Worm (Caenorhabditis elegans): Measurements from ENCODE around the gene F38A1.6.

F38A1.6 gene

DNA sequence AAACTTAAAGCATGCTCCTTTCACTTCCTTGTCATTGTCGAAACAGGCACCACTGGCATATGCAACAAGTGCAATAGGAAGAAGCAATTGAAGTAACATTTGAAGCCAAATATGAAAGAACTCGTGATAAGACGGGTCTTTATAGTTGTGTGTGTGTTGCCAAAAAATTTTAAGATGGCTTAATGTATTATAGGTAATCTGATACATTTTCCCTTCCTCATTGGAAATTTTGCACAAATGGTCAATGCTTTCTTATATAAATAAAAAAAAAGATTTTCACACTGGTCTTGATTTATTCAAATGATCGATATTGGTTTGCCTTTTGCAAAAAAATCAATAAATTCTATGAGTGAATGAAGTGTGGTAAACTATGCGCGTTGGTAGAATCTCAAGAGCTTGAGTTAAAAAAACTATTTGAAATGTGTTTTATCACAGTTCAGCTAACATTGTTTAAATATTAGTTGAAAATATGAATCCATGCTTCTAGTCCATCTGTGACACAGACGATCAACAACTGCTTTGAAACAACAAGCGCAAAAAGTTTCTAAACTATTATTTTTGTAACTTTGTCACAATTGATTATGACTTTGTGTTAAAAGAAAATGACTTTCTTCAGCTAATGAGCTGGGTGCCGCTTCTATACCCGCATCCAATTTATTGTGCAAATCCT lies at the start of gene F38A1.6, which contains the start of gene clec-166:
Gene F38A1.6, plus strand, starts transcription at position 620 of the 670 bp plus-strand sequence.
Gene clec-166, minus strand, starts transcription at position 101 of the 670 bp plus-strand sequence.
- no peak for TF ChIP-seq unc-62 (GFP tag; optimal IDR thresholded peaks at IDR 0.05)

DNA sequence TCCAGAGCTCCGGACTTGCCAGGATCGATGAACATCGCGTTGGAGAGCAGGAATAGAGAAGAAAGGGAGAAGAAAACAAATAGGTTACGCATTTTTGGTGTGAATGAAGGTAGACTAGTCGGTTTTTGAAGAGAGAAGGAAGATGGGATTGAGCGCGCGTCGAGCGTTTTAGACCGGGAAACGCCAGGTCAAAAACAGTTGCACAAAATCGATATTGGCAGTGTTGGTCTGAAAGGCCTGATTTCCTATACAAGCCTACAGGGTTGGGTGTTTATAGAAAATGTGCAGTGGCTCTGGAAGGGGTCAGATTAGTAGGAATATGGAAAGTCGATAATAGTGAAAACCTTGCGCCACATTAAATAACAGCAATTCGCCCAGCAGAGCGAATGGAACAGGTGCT lies 46.8 kb upstream of the F38A1.6 start, which contains the start of gene dsl-2:
Gene dsl-2, minus strand, starts transcription at position 101 of the 400 bp plus-strand sequence.
- no peak for TF ChIP-seq unc-62 (GFP tag; optimal IDR thresholded peaks at IDR 0.05)

DNA sequence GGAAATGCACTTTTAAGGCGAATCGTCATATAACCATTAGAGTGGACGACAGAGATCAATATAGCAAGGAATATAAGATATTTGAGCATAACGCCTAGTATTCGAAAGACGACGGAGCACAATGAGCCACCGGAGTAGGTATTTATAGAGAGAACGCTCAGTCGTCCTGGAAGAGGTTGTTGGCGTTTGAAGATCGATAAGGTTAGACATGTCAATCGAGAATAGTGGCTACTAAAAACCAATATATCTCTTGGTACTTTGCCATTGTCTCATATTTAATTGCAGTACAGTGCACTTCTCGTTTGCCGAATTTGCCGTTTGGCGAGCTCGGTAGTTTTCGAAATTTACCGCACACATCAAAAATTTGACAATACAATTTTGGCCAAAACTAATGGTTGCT lies 43.7 kb upstream of the F38A1.6 start, which contains the start of gene dsl-1:
Gene dsl-1, minus strand, starts transcription at position 101 of the 400 bp plus-strand sequence.
- TF ChIP-seq unc-62 (GFP tag; optimal IDR thresholded peaks at IDR 0.05): no peak

ce11 chrIV:1209320-1209719 lies 42.3 kb upstream of the F38A1.6 start:
- TF ChIP-seq unc-62 (GFP tag; optimal IDR thresholded peaks at IDR 0.05): no peak

- TF ChIP-seq unc-62 (GFP tag; optimal IDR thresholded peaks at IDR 0.05): no peak
Measured at ce11 chrIV:1209813-1210212, 41.8 kb upstream of the F38A1.6 start.

DNA sequence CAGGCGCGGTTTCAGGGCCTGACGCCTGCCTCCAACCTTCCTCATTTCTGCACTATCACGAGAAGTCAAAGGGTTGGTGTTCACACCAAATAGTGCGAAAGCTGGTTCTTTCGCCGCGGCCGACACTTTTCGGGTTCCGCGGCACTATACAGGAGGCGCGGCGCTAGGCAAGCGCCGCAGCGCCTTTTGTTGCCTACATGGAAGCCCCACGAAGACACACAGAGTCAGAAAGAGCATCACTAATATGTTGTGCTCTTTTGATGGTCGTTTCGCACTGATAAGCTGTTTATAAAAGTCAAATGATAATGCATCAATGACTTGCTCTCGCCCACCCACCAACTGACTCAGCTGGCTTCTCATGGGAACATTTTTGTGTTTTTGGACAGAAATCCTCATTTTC lies 39.8 kb upstream of the F38A1.6 start:
- no peak for TF ChIP-seq unc-62 (GFP tag; optimal IDR thresholded peaks at IDR 0.05)

ce11 chrIV:1212357-1212756 lies 39.3 kb upstream of the F38A1.6 start:
- TF ChIP-seq unc-62 (GFP tag; optimal IDR thresholded peaks at IDR 0.05): no peak

DNA sequence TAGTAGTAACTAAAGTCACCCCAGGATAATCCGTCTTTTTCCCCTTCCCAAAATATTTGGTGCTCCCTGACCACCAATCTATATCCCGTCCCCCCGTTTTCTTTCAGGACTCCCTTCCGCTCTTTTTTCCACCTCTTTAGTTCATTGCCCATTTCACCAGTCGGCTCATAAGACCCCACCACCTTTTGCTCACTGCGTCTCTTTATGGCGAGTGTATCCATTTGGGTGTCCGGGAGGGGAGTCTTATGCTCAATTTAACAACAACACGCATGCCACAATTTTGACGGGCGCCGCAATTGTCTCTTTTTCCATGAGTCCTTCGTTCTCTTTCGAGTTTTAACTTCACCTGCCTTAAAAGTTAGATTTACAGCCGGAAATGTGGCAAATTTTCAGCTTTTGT lies 38.5 kb upstream of the F38A1.6 start:
- no peak for TF ChIP-seq unc-62 (GFP tag; optimal IDR thresholded peaks at IDR 0.05)

ce11 chrIV:1215536-1215935 lies 36.1 kb upstream of the F38A1.6 start:
- no peak for TF ChIP-seq unc-62 (GFP tag; optimal IDR thresholded peaks at IDR 0.05)

ce11 chrIV:1216290-1216689 lies 35.4 kb upstream of the F38A1.6 start, which contains the start of gene W09G12.9:
Gene W09G12.9 (plus strand): TSS chrIV:1216590.
- no peak for TF ChIP-seq unc-62 (GFP tag; optimal IDR thresholded peaks at IDR 0.05)

DNA sequence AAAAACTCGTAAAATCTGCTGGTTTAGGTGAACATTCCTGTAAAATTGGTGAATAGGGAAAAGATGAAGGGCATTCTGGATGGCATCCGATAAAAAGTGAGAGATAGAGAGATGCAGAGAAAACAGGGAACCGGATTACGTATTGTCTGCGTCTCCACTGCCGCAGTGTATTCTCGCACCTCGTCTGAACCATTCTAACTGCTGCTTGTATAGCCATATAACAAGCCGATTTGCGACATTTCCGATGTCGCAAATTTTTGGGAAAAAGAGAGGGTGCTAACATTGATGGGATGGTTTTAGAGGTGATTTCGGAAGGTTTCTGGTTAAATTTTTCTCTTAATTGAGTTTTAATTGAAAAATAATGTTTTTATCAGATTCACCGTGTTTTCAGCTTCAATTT lies 30.5 kb upstream of the F38A1.6 start, which contains the start of gene W09G12.10:
Gene W09G12.10, minus strand, starts transcription at position 121 of the 400 bp plus-strand sequence.
- no peak for TF ChIP-seq unc-62 (GFP tag; optimal IDR thresholded peaks at IDR 0.05)

DNA sequence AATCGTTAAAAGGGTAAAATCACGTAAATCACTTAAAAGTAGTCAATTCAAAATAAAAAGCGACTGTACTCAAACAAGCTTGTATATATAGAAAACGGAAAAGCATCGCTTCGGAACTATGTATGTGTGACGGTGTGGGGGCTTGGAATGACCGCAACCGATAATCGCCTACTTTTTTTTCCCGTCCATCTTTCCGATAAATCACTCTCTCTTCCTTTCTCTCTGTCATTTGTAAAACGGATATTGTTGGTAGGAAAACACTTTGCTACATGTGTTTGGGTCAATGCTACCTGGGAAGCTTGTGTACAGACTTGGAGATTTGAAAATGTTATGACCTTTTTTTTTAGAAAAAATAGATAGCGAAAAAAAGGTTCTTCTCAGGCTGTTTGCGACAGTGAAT lies 26.9 kb upstream of the F38A1.6 start:
- no peak for TF ChIP-seq unc-62 (GFP tag; optimal IDR thresholded peaks at IDR 0.05)

- no peak for TF ChIP-seq unc-62 (GFP tag; optimal IDR thresholded peaks at IDR 0.05)
Measured at ce11 chrIV:1225596-1226232, 25.9 kb upstream of the F38A1.6 start, which contains the start of gene W09G12.8. Gene W09G12.8 (plus strand): TSS chrIV:1226182.

ce11 chrIV:1228675-1229130 lies 23.0 kb upstream of the F38A1.6 start, which contains the start of gene W09G12.7:
Gene W09G12.7 (plus strand): TSS chrIV:1229080.
- no peak for TF ChIP-seq unc-62 (GFP tag; optimal IDR thresholded peaks at IDR 0.05)

DNA sequence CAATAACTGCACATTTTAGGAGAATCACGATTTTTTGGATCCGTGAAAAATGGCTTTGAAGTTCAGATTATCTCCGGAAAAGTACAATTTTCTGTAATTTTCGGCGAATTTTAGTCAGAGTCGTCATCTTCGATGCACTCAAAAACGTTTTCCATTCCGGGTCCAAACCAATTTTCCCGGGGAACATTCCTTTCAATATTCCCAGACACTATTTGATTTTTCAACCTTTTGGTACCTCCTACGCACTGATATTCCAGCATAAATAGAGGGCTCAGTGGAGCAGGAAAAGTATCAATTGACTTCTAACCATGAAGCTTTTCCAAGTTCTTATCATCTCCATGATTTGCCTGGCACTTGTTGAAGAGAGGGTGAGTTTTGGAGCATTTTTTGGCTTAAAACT lies 20.1 kb upstream of the F38A1.6 start, which contains the start of gene W09G12.6:
Gene W09G12.6, plus strand, starts transcription at position 301 of the 400 bp plus-strand sequence.
- no peak for TF ChIP-seq unc-62 (GFP tag; optimal IDR thresholded peaks at IDR 0.05)

ce11 chrIV:1232419-1233145 lies 19.1 kb upstream of the F38A1.6 start:
- TF ChIP-seq unc-62 (GFP tag; optimal IDR thresholded peaks at IDR 0.05): no peak
